Fruit fly (Drosophila melanogaster): ENCODE measurements around the gene CG8202.

CG8202 gene

DNA sequence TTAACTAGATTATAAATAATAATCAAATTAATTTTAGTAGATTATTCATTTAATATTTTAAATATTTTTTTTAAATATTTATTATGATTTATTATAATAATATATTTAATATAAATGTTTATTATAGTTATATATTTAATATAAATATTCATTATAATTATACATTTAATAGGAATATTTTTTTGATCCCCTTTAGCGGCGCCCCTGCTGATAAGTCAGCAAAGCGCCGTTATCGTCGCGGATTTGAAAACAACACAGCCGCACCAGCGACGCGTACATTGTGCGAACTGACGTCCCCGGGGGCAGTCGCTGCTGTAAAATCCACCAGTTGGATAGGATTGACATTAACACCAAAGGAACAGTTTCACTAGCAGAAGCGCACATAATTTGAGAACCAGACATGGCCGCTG, 19.2 kb upstream of the CG8202 start, which contains the start of gene CG8112 (continued):
- TF ChIP-seq her (GFP tag; optimal IDR thresholded peaks at IDR 0.05) (no peak), nom (GFP tag; optimal IDR thresholded peaks at IDR 0.05) (peak; percentile 9), MTF-1 (GFP tag; optimal IDR thresholded peaks at IDR 0.05; ENCODE audit: borderline replicate concordance) (no peak), Bgb (GFP tag; IDR thresholded peaks at IDR 0.05; ENCODE audit: partially characterized antibody) (no peak), CG5245 (GFP tag; optimal IDR thresholded peaks at IDR 0.05) (no peak), Dll (GFP tag; IDR thresholded peaks at IDR 0.05; ENCODE audit: partially characterized antibody) (no peak), NFAT (GFP tag; IDR thresholded peaks at IDR 0.05) (no peak), HLH3B (GFP tag; IDR thresholded peaks at IDR 0.05) (no peak), fd3F (GFP tag; optimal IDR thresholded peaks at IDR 0.05) (no peak), CG14860 (GFP tag; IDR thresholded peaks at IDR 0.05; ENCODE audit: partially characterized antibody) (no peak), YL-1 (GFP tag; optimal IDR thresholded peaks at IDR 0.05) (no peak), CG12942 (GFP tag; optimal IDR thresholded peaks at IDR 0.05) (no peak), sim (GFP tag; IDR thresholded peaks at IDR 0.05) (no peak), Usf (GFP tag; optimal IDR thresholded peaks at IDR 0.05) (no peak), CG13775 (GFP tag; optimal IDR thresholded peaks at IDR 0.05) (peak; percentile 23), CG10321 (GFP tag; IDR thresholded peaks at IDR 0.05) (no peak), CG13296 (GFP tag; optimal IDR thresholded peaks at IDR 0.05) (peak; percentile 44), Meics (GFP tag; optimal IDR thresholded peaks at IDR 0.05) (peak; percentile 54), CG7556 (GFP tag; optimal IDR thresholded peaks at IDR 0.05) (peak; percentile 52), sob (GFP tag; IDR thresholded peaks at IDR 0.05) (no peak), ewg (GFP tag; optimal IDR thresholded peaks at IDR 0.05) (no peak), p53 (GFP tag; optimal IDR thresholded peaks at IDR 0.05) (no peak), psq (GFP tag; optimal IDR thresholded peaks at IDR 0.05) (no peak), sens (GFP tag) (peak; percentile 12), Gug (GFP tag; IDR thresholded peaks at IDR 0.05) (no peak), oc (tag; optimal IDR thresholded peaks at IDR 0.05) (no peak), CG10654 (GFP tag; optimal IDR thresholded peaks at IDR 0.05) (no peak), Sry-δ (GFP tag; optimal IDR thresholded peaks at IDR 0.05) (no peak), ci (GFP tag; IDR thresholded peaks at IDR 0.05) (no peak), CG11696 (GFP tag; IDR thresholded peaks at IDR 0.05) (no peak), CoRest (tag; optimal IDR thresholded peaks at IDR 0.05) (peak; percentile 32), CG17359 (tag; optimal IDR thresholded peaks at IDR 0.05) (no peak), CG10543 (GFP tag; optimal IDR thresholded peaks at IDR 0.05) (peak; percentile 16), CrebB (tag; optimal IDR thresholded peaks at IDR 0.05) (no peak), CG15269 (tag; optimal IDR thresholded peaks at IDR 0.05) (no peak), CG18619 (GFP tag; optimal IDR thresholded peaks at IDR 0.05) (peak; percentile 42), vfl (GFP tag; optimal IDR thresholded peaks at IDR 0.05) (no peak), CG2120 (GFP tag; optimal IDR thresholded peaks at IDR 0.05) (peak; percentile 17), CG34224 (GFP tag; IDR thresholded peaks at IDR 0.05; ENCODE audit: partially characterized antibody) (no peak), hth (optimal IDR thresholded peaks at IDR 0.05) (no peak), crc (GFP tag; optimal IDR thresholded peaks at IDR 0.05) (no peak), ssp (GFP tag; IDR thresholded peaks at IDR 0.05) (no peak), phol (tag; optimal IDR thresholded peaks at IDR 0.05) (no peak), esg (GFP tag; conservative IDR thresholded peaks at IDR 0.05) (no peak), CG2712 (tag; optimal IDR thresholded peaks at IDR 0.05) (peak; percentile 34), Eip74EF (GFP tag; optimal IDR thresholded peaks at IDR 0.05) (no peak), unc-4 (GFP tag; IDR thresholded peaks at IDR 0.05; ENCODE audit: partially characterized antibody) (no peak), lilli (GFP tag; optimal IDR thresholded peaks at IDR 0.05) (no peak), tgo (GFP tag; IDR thresholded peaks at IDR 0.05) (no peak), gfzf (GFP tag; optimal IDR thresholded peaks at IDR 0.05) (no peak), CG10274 (GFP tag; optimal IDR thresholded peaks at IDR 0.05) (no peak), eve (GFP tag; optimal IDR thresholded peaks at IDR 0.05) (no peak)

Data from whole organism, embryonic.